Worm (Caenorhabditis elegans) whole organism, young adult: Measurements from ENCODE around the gene syd-1.

ENCODE experiments used
- B0019.2 ChIP-seq: fragments of 200-800 bp; sonication (Bioruptor generic); conservative IDR thresholded peaks from 2 replicates; pipeline ENCODE4 v1.3.6; 2022; ENCODE audit warnings: missing genetic modification reagents, missing genetic modification characterization, missing compliant biosample characterization
- C17E4.6 ChIP-seq: fragments of 200-800 bp; sonication (Bioruptor generic); IDR thresholded peaks from 2 replicates; pipeline ENCODE4 v1.3.6; 2022; ENCODE audit warnings: missing genetic modification reagents, missing genetic modification characterization, missing compliant biosample characterization
- F37B4.10 ChIP-seq: fragments of 200-800 bp; sonication (Bioruptor generic); IDR thresholded peaks from 2 replicates; pipeline ENCODE4 v1.3.6; 2022; ENCODE audit warnings: missing genetic modification characterization, missing compliant biosample characterization
- F39B2.1 ChIP-seq: fragments of 200-800 bp; sonication (Bioruptor generic); IDR thresholded peaks from 2 replicates; pipeline ENCODE4 v1.3.6; 2022; ENCODE audit warnings: missing genetic modification reagents, missing genetic modification characterization, missing compliant biosample characterization
- K12H6.12 ChIP-seq: fragments of 200-800 bp; sonication (Bioruptor generic); optimal IDR thresholded peaks from 2 replicates; lab custom pipeline; 2018; ENCODE audit warnings: mild to moderate bottlenecking, missing genetic modification characterization, missing compliant biosample characterization
- Y67H2A.10 ChIP-seq: fragments of 200-800 bp; sonication (Bioruptor generic); conservative IDR thresholded peaks from 2 replicates; pipeline ENCODE4 v1.3.6; 2022; ENCODE audit warnings: missing genetic modification reagents, missing genetic modification characterization, missing compliant biosample characterization
- aptf-3 ChIP-seq: fragments of 200-800 bp; sonication (Bioruptor generic); IDR thresholded peaks from 2 replicates; pipeline ENCODE4 v1.3.6; 2022; ENCODE audit warnings: missing genetic modification characterization, missing compliant biosample characterization
- atf-7 ChIP-seq: sonication (generic microtip); optimal IDR thresholded peaks from 2 replicates; lab custom pipeline; 2017; ENCODE audit warnings: mild to moderate bottlenecking, missing genetic modification characterization, missing compliant biosample characterization
- athp-1 ChIP-seq: sonication (generic microtip); optimal IDR thresholded peaks from 2 replicates; lab custom pipeline; 2017; ENCODE audit warnings: mild to moderate bottlenecking, missing genetic modification characterization, missing compliant biosample characterization
- attf-5 ChIP-seq: fragments of 200-800 bp; sonication (Bioruptor generic); optimal IDR thresholded peaks from 2 replicates; lab custom pipeline; 2018; ENCODE audit warnings: mild to moderate bottlenecking, missing genetic modification characterization, missing compliant biosample characterization
- cebp-1 ChIP-seq, 2 experiments: fragments of 200-800 bp in 1 of 2; sonication (Bioruptor generic) in 1 of 2; sonication (generic microtip) in 1 of 2; IDR thresholded peaks in 1 of 2; optimal IDR thresholded peaks in 1 of 2; 2 replicates each; pipeline versions ENCODE4 v1.3.6 to Lab custom; 2017 to 2022; ENCODE audit warnings: missing compliant biosample characterization in 2 of 2, missing genetic modification characterization in 2 of 2, mild to moderate bottlenecking in 1 of 2, missing genetic modification reagents in 1 of 2, moderate library complexity in 1 of 2
- ceh-27 ChIP-seq: fragments of 200-800 bp; sonication (Bioruptor generic); optimal IDR thresholded peaks from 2 replicates; lab custom pipeline; 2018; ENCODE audit warnings: mild to moderate bottlenecking, missing genetic modification characterization, moderate library complexity, missing compliant biosample characterization
- ceh-40 ChIP-seq: fragments of 200-800 bp; sonication (Bioruptor generic); IDR thresholded peaks from 2 replicates; pipeline ENCODE4 v1.3.6; 2022; ENCODE audit warnings: missing genetic modification characterization, missing compliant biosample characterization
- ceh-79 ChIP-seq: sonication (generic microtip); optimal IDR thresholded peaks from 2 replicates; lab custom pipeline; 2017; ENCODE audit warnings: mild to moderate bottlenecking, missing genetic modification characterization, missing compliant biosample characterization
- chd-7 ChIP-seq: sonication (generic microtip); optimal IDR thresholded peaks from 2 replicates; lab custom pipeline; 2016; ENCODE audit warnings: mild to moderate bottlenecking, missing genetic modification characterization, moderate library complexity, missing compliant biosample characterization
- dox-1 ChIP-seq: fragments of 200-800 bp; sonication (Bioruptor generic); IDR thresholded peaks from 2 replicates; pipeline ENCODE4 v1.3.6; 2022; ENCODE audit warnings: missing genetic modification reagents, missing genetic modification characterization, missing compliant biosample characterization
- egl-18 ChIP-seq: fragments of 200-800 bp; sonication (Bioruptor generic); IDR thresholded peaks from 2 replicates; pipeline ENCODE4 v1.3.6; 2022; ENCODE audit warnings: missing genetic modification reagents, missing genetic modification characterization, missing compliant biosample characterization
- egl-44 ChIP-seq: fragments of 200-800 bp; sonication (Bioruptor generic); IDR thresholded peaks from 2 replicates; pipeline ENCODE4 v1.3.6; 2022; ENCODE audit warnings: missing genetic modification reagents, missing genetic modification characterization, missing compliant biosample characterization
- egrh-3 ChIP-seq: fragments of 200-800 bp; sonication (Bioruptor generic); IDR thresholded peaks from 2 replicates; pipeline ENCODE4 v1.3.6; 2022; ENCODE audit warnings: missing genetic modification reagents, missing genetic modification characterization, missing compliant biosample characterization
- ekl-4 ChIP-seq: fragments of 200-800 bp; sonication (Bioruptor generic); IDR thresholded peaks from 2 replicates; pipeline ENCODE4 v1.3.6; 2022; ENCODE audit warnings: missing genetic modification reagents, missing genetic modification characterization, missing compliant biosample characterization
- hmg-1.2 ChIP-seq: fragments of 200-800 bp; sonication (Bioruptor generic); IDR thresholded peaks from 2 replicates; pipeline ENCODE4 v1.3.6; 2022; ENCODE audit warnings: missing genetic modification reagents, missing genetic modification characterization, missing compliant biosample characterization
- let-607 ChIP-seq, 2 experiments: fragments of 200-800 bp in 1 of 2; sonication (Bioruptor generic) in 1 of 2; sonication (generic microtip) in 1 of 2; optimal IDR thresholded peaks; 2 replicates each; lab custom pipeline; 2016 to 2018; ENCODE audit warnings: mild to moderate bottlenecking in 2 of 2, missing compliant biosample characterization in 2 of 2, missing genetic modification characterization in 2 of 2, moderate library complexity in 2 of 2, missing genotype in 1 of 2
- lin-26 ChIP-seq: fragments of 200-800 bp; sonication (Bioruptor generic); IDR thresholded peaks from 2 replicates; pipeline ENCODE4 v1.3.6; 2022; ENCODE audit warnings: missing genetic modification reagents, missing genetic modification characterization, missing compliant biosample characterization
- lir-1 ChIP-seq: fragments of 200-800 bp; sonication (Bioruptor generic); conservative IDR thresholded peaks from 2 replicates; pipeline ENCODE4 v1.3.6; 2022; ENCODE audit warnings: missing genetic modification reagents, missing genetic modification characterization, missing compliant biosample characterization
- mes-4 ChIP-seq: sonication (generic microtip); optimal IDR thresholded peaks from 2 replicates; lab custom pipeline; 2016; ENCODE audit warnings: missing genotype, missing genetic modification characterization, missing compliant biosample characterization
- nfya-2 ChIP-seq: fragments of 200-800 bp; sonication (Bioruptor generic); IDR thresholded peaks from 2 replicates; pipeline ENCODE4 v1.3.6; 2022; ENCODE audit warnings: missing genetic modification reagents, missing genetic modification characterization, missing compliant biosample characterization
- nhr-179 ChIP-seq: sonication (generic microtip); optimal IDR thresholded peaks from 2 replicates; lab custom pipeline; 2016; ENCODE audit warnings: mild to moderate bottlenecking, missing genetic modification characterization, missing compliant biosample characterization
- pbrm-1 ChIP-seq: fragments of 200-800 bp; sonication (Bioruptor generic); IDR thresholded peaks from 2 replicates; pipeline ENCODE4 v1.3.6; 2022; ENCODE audit warnings: missing genetic modification reagents, missing genetic modification characterization, missing compliant biosample characterization
- pha-4 ChIP-seq: fragments of 150-350 bp; sonication (generic microtip); optimal IDR thresholded peaks from 2 replicates; lab custom pipeline; 2014; ENCODE audit warnings: missing biosample characterization, missing genetic modification reagents, missing genetic modification characterization
- rcor-1 ChIP-seq: fragments of 200-800 bp; sonication (Bioruptor generic); IDR thresholded peaks from 2 replicates; pipeline ENCODE4 v1.3.6; 2022; ENCODE audit warnings: missing genetic modification reagents, missing genetic modification characterization, missing compliant biosample characterization
- rec-8 ChIP-seq, 2 experiments: sonication (generic microtip); optimal IDR thresholded peaks; 2 replicates each; lab custom pipeline; 2016; ENCODE audit warnings: mild to moderate bottlenecking in 2 of 2, missing genetic modification characterization in 2 of 2, missing genetic modification reagents in 2 of 2, missing genotype in 2 of 2, missing biosample characterization in 1 of 2, missing compliant biosample characterization in 1 of 2, moderate library complexity in 1 of 2
- rpc-1 ChIP-seq, 2 experiments: fragments of 150-350 bp in 1 of 2; sonication (generic microtip) in 1 of 2; optimal IDR thresholded peaks; 2 replicates each; lab custom pipeline; 2014 to 2018; ENCODE audit warnings: missing biosample characterization in 1 of 2, missing genetic modification characterization in 1 of 2, missing genetic modification reagents in 1 of 2, missing genotype in 1 of 2
- sea-2 ChIP-seq: fragments of 200-800 bp; sonication (Bioruptor generic); IDR thresholded peaks from 2 replicates; pipeline ENCODE4 v1.3.6; 2022; ENCODE audit warnings: missing genetic modification characterization, missing compliant biosample characterization
- snpc-1.1 ChIP-seq: sonication (generic microtip); optimal IDR thresholded peaks from 2 replicates; lab custom pipeline; 2017; ENCODE audit warnings: missing genetic modification characterization, mild to moderate bottlenecking, missing compliant biosample characterization, antibody characterized with exemption, moderate library complexity, missing genotype, missing genetic modification reagents; ENCODE audit not compliant: insufficient read depth
- snpc-4 ChIP-seq, 5 experiments: fragments of 150-350 bp in 1 of 5; sonication (generic microtip) in 4 of 5; optimal IDR thresholded peaks; 2 replicates each; lab custom pipeline; 2014 to 2018; ENCODE audit warnings: missing genetic modification characterization in 5 of 5, missing biosample characterization in 3 of 5, antibody characterized with exemption in 2 of 5, mild to moderate bottlenecking in 2 of 5, missing compliant biosample characterization in 2 of 5, missing genotype in 2 of 5, moderate library complexity in 2 of 5, missing genetic modification reagents in 1 of 5
- sptf-2 ChIP-seq: fragments of 200-800 bp; sonication (Bioruptor generic); optimal IDR thresholded peaks from 2 replicates; lab custom pipeline; 2018; ENCODE audit warnings: mild to moderate bottlenecking, missing genetic modification characterization, missing compliant biosample characterization
- tbx-9 ChIP-seq: sonication (generic microtip); optimal IDR thresholded peaks from 2 replicates; lab custom pipeline; 2016; ENCODE audit warnings: borderline replicate concordance, missing genetic modification characterization, inconsistent platforms, missing compliant biosample characterization
- zfh-2 ChIP-seq: fragments of 200-800 bp; sonication (Bioruptor generic); conservative IDR thresholded peaks from 2 replicates; pipeline ENCODE4 v1.3.6; 2022; ENCODE audit warnings: missing genetic modification reagents, missing genetic modification characterization, missing compliant biosample characterization
- ztf-18 ChIP-seq: sonication (generic microtip); optimal IDR thresholded peaks from 2 replicates; lab custom pipeline; 2016; ENCODE audit warnings: missing genotype, mild to moderate bottlenecking, missing genetic modification characterization, missing compliant biosample characterization
- ztf-28 ChIP-seq: fragments of 200-800 bp; sonication (Bioruptor generic); IDR thresholded peaks from 2 replicates; pipeline ENCODE4 v1.3.6; 2022; ENCODE audit warnings: missing genetic modification reagents, missing genetic modification characterization, missing compliant biosample characterization
- ztf-3 ChIP-seq: fragments of 200-800 bp; sonication (Bioruptor generic); optimal IDR thresholded peaks from 2 replicates; lab custom pipeline; 2018; ENCODE audit warnings: mild to moderate bottlenecking, missing genetic modification characterization, missing compliant biosample characterization

syd-1 gene

ce11 chrII:7594812-7595211 lies at the start of gene syd-1:
TSS of gene syd-1 (minus strand) at chrII:7594912.
- TF ChIP-seq pbrm-1 (GFP tag; lab: Robert Waterston, UW) = no peak
- no peak for TF ChIP-seq lir-1 (GFP tag; lab: Robert Waterston, UW)

ce11 chrII:7643214-7643613 lies 48.5 kb upstream of the syd-1 start:
- no peak for TF ChIP-seq egrh-3 (GFP tag; lab: Robert Waterston, UW)
- TF ChIP-seq tbx-9 (tag; lab: Kevin White, UChicago) = no peak
- no peak for TF ChIP-seq egl-18 (GFP tag; lab: Robert Waterston, UW)
- TF ChIP-seq Y67H2A.10 (GFP tag; lab: Robert Waterston, UW) = no peak
- TF ChIP-seq snpc-1.1 = no peak

ce11 chrII:7642016-7642653 lies 47.4 kb upstream of the syd-1 start:
- TF ChIP-seq ceh-40 (GFP tag; lab: Robert Waterston, UW) = no peak
- TF ChIP-seq Y67H2A.10 (GFP tag; lab: Robert Waterston, UW) = no peak
- 0 out of 2 replicates have a peak, but pooled peaks have one; percentile 14 for TF ChIP-seq dox-1 (GFP tag; lab: Robert Waterston, UW)
- no peak for TF ChIP-seq egl-44 (GFP tag; lab: Robert Waterston, UW)
- TF ChIP-seq F39B2.1 (GFP tag; lab: Robert Waterston, UW) = no peak
- no peak for TF ChIP-seq pha-4 (tag; lab: Kevin White, UChicago)
- peak; percentile 93 for TF ChIP-seq zfh-2 (GFP tag; lab: Robert Waterston, UW)
- no peak for TF ChIP-seq snpc-4 (GFP tag; optimal IDR thresholded peaks at IDR 0.05; lab: Kevin White, UChicago)
- peak in 1 of 4 experiments; percentile 10 for TF ChIP-seq snpc-4 (tag; optimal IDR thresholded peaks at IDR 0.05; lab: Kevin White, UChicago)
- TF ChIP-seq atf-7 = no peak
- TF ChIP-seq nhr-179 (tag; lab: Kevin White, UChicago) = no peak
- no peak for TF ChIP-seq rec-8 (tag; optimal IDR thresholded peaks at IDR 0.05; lab: Kevin White, UChicago)
- TF ChIP-seq nfya-2 (GFP tag; lab: Robert Waterston, UW) = no peak
- TF ChIP-seq let-607 (tag; optimal IDR thresholded peaks at IDR 0.05; lab: Kevin White, UChicago) = no peak
- TF ChIP-seq cebp-1 (GFP tag; IDR thresholded peaks at IDR 0.05; lab: Robert Waterston, UW) = no peak
- TF ChIP-seq cebp-1 (tag; optimal IDR thresholded peaks at IDR 0.05; lab: Kevin White, UChicago) = peak; percentile 58
- no peak for TF ChIP-seq C17E4.6 (GFP tag; lab: Robert Waterston, UW)
- no peak for TF ChIP-seq athp-1 (tag; lab: Kevin White, UChicago)
- TF ChIP-seq ceh-27 (GFP tag; lab: Kevin White, UChicago) = peak; percentile 43
- no peak for TF ChIP-seq rpc-1 (optimal IDR thresholded peaks at IDR 0.05; lab: Kevin White, UChicago)
- TF ChIP-seq rpc-1 (tag; optimal IDR thresholded peaks at IDR 0.05; lab: Kevin White, UChicago) = no peak
- peak; percentile 35; the same call in 1 of the 2 replicates for TF ChIP-seq rcor-1 (GFP tag; lab: Robert Waterston, UW)
- no peak for TF ChIP-seq F37B4.10
- no peak for TF ChIP-seq mes-4 (tag; lab: Kevin White, UChicago)
- TF ChIP-seq sea-2 (GFP tag; lab: Robert Waterston, UW) = no peak
- no peak for TF ChIP-seq ceh-79 (tag; lab: Kevin White, UChicago)
- TF ChIP-seq ekl-4 (GFP tag; lab: Robert Waterston, UW) = no peak
- no peak for TF ChIP-seq sptf-2 (GFP tag; lab: Kevin White, UChicago)
- TF ChIP-seq lin-26 (GFP tag; lab: Robert Waterston, UW) = no peak
- TF ChIP-seq aptf-3 (GFP tag; lab: Robert Waterston, UW) = no peak
- peak; percentile 38; the same call in 1 of the 2 replicates for TF ChIP-seq hmg-1.2
- TF ChIP-seq attf-5 (GFP tag; lab: Kevin White, UChicago) = peak; percentile 37
- no peak for TF ChIP-seq ztf-18 (tag; lab: Kevin White, UChicago)
- TF ChIP-seq ztf-3 (GFP tag; lab: Kevin White, UChicago) = no peak
- peak; percentile 60 for TF ChIP-seq K12H6.12 (tag; lab: Kevin White, UChicago)
- peak; percentile 84 for TF ChIP-seq egrh-3 (GFP tag; lab: Robert Waterston, UW)
- no peak for TF ChIP-seq tbx-9 (tag; lab: Kevin White, UChicago)
- TF ChIP-seq ztf-28 (GFP tag; lab: Robert Waterston, UW) = no peak
- TF ChIP-seq B0019.2 = no peak
- no peak for TF ChIP-seq chd-7 (tag; lab: Kevin White, UChicago)
